Worm (Caenorhabditis elegans): ENCODE results near the gene ZK285.2.

DNA sequence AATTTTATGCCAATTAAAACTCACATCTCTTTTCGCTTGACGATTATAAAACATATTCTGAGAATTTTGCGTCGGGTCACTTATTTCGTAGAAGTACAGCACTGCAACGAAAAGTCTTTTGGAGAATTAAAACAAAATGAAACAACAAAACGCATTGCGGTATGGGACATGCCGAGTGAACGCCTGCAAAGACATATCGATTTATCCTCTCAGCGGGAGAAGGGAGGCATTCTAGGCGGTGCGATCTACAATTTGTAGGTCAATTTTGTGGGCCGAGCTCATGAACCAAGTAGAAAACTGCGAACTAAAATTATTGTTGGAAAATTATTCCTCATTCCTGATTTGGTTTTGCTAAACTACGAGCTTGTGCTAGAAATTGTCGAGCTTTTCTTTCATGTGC lies 6.7 kb downstream of the ZK285.2 start, which contains the start of gene F14H3.3:
- no peak for TF ChIP-seq him-1 (tag; optimal IDR thresholded peaks at IDR 0.05)
- TF ChIP-seq dao-5 (tag; optimal IDR thresholded peaks at IDR 0.05): no peak
- TF ChIP-seq W03F9.2 (tag; optimal IDR thresholded peaks at IDR 0.05): no peak
